Fruit fly (Drosophila melanogaster): ENCODE results near the gene nis.

Gene nis

dm6 chr2L:1590167-1590566 lies 3.2 kb upstream of the nis start (continued):
- TF ChIP-seq ewg (GFP tag; optimal IDR thresholded peaks at IDR 0.05), result peak; percentile 66
- peak; percentile 87 for TF ChIP-seq row (GFP tag; IDR thresholded peaks at IDR 0.05)
- peak; percentile 75 for TF ChIP-seq CG13296 (GFP tag; optimal IDR thresholded peaks at IDR 0.05)
- peak; percentile 82 for TF ChIP-seq Oli (tag; optimal IDR thresholded peaks at IDR 0.05)
- TF ChIP-seq CG12104 (GFP tag; optimal IDR thresholded peaks at IDR 0.05), result peak; percentile 58
- peak; percentile 76 for TF ChIP-seq CG7786 (GFP tag; optimal IDR thresholded peaks at IDR 0.05)
- peak; percentile 67 for TF ChIP-seq CG18476 (GFP tag; optimal IDR thresholded peaks at IDR 0.05)
- peak; percentile 80 for TF ChIP-seq CG7556 (GFP tag; optimal IDR thresholded peaks at IDR 0.05)
- TF ChIP-seq Doc3 (GFP tag; IDR thresholded peaks at IDR 0.05; ENCODE audit: partially characterized antibody), result no peak
- peak; percentile 79 for TF ChIP-seq CG10366 (GFP tag; IDR thresholded peaks at IDR 0.05)
- no peak for TF ChIP-seq CG3995 (GFP tag; optimal IDR thresholded peaks at IDR 0.05)
- TF ChIP-seq Atf6 (GFP tag; IDR thresholded peaks at IDR 0.05), result peak; percentile 70
- peak; percentile 77 for TF ChIP-seq phol (tag; optimal IDR thresholded peaks at IDR 0.05)
- peak; percentile 70 for TF ChIP-seq CG18262 (tag; optimal IDR thresholded peaks at IDR 0.05)
- TF ChIP-seq PHDP (tag; optimal IDR thresholded peaks at IDR 0.05), result peak; percentile 80
- peak; percentile 59 for TF ChIP-seq Mes4 (GFP tag; optimal IDR thresholded peaks at IDR 0.05)
- TF ChIP-seq CG15601 (tag; optimal IDR thresholded peaks at IDR 0.05), result peak; percentile 53
- no peak for TF ChIP-seq BEAF-32 (GFP tag; optimal IDR thresholded peaks at IDR 0.05)
- peak; percentile 71 for TF ChIP-seq CG12659 (GFP tag; optimal IDR thresholded peaks at IDR 0.05)
- peak; percentile 80 for TF ChIP-seq esg (GFP tag; conservative IDR thresholded peaks at IDR 0.05)
- no peak for TF ChIP-seq ro (GFP tag; IDR thresholded peaks at IDR 0.05)
- peak; percentile 69 for TF ChIP-seq gro (GFP tag; optimal IDR thresholded peaks at IDR 0.05)
- TF ChIP-seq HLH4C (GFP tag; IDR thresholded peaks at IDR 0.05; ENCODE audit: partially characterized antibody), result no peak
- TF ChIP-seq unpg (GFP tag; optimal IDR thresholded peaks at IDR 0.05), result peak; percentile 79
- TF ChIP-seq gcm (GFP tag; optimal IDR thresholded peaks at IDR 0.05), result peak; percentile 59
- peak; percentile 23 for TF ChIP-seq CG3065 (GFP tag; optimal IDR thresholded peaks at IDR 0.05)
- TF ChIP-seq Ets65A (GFP tag), result peak; percentile 97
- peak; percentile 88 for TF ChIP-seq Rfx (GFP tag; IDR thresholded peaks at IDR 0.05)
- no peak for TF ChIP-seq CG4404 (GFP tag; IDR thresholded peaks at IDR 0.05)
- TF ChIP-seq schlank (tag; optimal IDR thresholded peaks at IDR 0.05), result peak; percentile 57
- no peak for TF ChIP-seq B-H2 (GFP tag; optimal IDR thresholded peaks at IDR 0.05)
- peak; percentile 75 for TF ChIP-seq Hsf (GFP tag; optimal IDR thresholded peaks at IDR 0.05)
- peak in 1 of 2 experiments; percentile 11 for TF ChIP-seq crp (GFP tag; optimal IDR thresholded peaks at IDR 0.05)
- peak; percentile 69 for TF ChIP-seq chm (GFP tag; IDR thresholded peaks at IDR 0.05)
- peak; percentile 38 for TF ChIP-seq CG6254 (GFP tag; optimal IDR thresholded peaks at IDR 0.05)
- peak; percentile 52 for TF ChIP-seq CG9437 (GFP tag; optimal IDR thresholded peaks at IDR 0.05)
- no peak for TF ChIP-seq sna (GFP tag; IDR thresholded peaks at IDR 0.05; ENCODE audit: partially characterized antibody)

DNA sequence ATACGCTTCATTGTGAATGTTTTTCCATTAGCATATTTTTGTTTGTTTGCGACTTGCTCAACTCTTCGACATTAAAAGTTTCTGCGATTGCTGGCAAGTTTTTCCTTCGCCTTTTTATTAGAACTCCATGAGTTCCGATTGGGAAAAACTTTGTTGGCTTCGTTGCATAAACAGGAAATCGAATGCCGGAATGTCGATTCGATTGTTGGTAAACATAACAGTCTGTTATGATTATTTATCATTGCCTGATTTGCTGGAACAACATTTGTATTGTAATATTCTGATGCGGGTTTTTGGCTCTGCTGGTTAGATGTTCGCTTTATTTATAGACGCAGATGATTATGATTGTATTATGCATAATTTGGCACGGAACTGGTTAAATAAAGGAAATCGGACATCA lies 7.2 kb downstream of the nis start:
- TF ChIP-seq CTCF (GFP tag; optimal IDR thresholded peaks at IDR 0.05) (no peak), Vsx1 (GFP tag; optimal IDR thresholded peaks at IDR 0.05) (no peak), Hmr (GFP tag; optimal IDR thresholded peaks at IDR 0.05) (no peak), CG17612 (GFP tag; IDR thresholded peaks at IDR 0.05) (no peak), chinmo (GFP tag; IDR thresholded peaks at IDR 0.05; ENCODE audit: partially characterized antibody) (0 out of 4 replicates have a peak, but pooled peaks have one; percentile 75), Stat92E (GFP tag; optimal IDR thresholded peaks at IDR 0.05) (no peak), sd (tag; optimal IDR thresholded peaks at IDR 0.05) (peak; percentile 88), CG12769 (tag; optimal IDR thresholded peaks at IDR 0.05) (peak; percentile 52), ato (GFP tag; IDR thresholded peaks at IDR 0.05; ENCODE audit: partially characterized antibody) (no peak), CG13123 (GFP tag; optimal IDR thresholded peaks at IDR 0.05) (no peak)
